Worm (Caenorhabditis elegans): ENCODE data around the gene wdr-5.3.

Gene wdr-5.3

DNA sequence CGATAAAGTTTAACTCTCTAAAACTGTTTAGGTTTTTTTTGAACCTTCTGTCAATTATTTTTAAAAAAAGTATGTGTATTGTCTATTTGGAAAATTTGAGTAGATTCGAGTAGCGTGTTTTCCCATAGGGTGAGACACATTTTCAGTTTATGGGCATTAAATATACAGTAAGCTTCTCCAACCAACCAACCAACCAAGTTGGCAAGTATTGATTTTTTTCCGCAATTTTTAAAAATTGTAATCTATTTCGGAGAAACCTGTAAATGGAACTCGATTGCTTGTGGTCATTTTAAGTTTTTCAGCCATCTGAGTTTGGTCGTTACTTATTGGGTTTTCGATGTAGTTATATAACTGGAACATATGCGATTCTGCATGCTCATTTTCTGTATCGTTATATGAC lies 8.1 kb downstream of the wdr-5.3 start, which contains the start of gene srj-21:
srj-21 (plus strand) TSS at position 301 of the 400 bp plus-strand sequence.
- TF ChIP-seq him-1 (tag; optimal IDR thresholded peaks at IDR 0.05) (no peak), attf-3 (GFP tag; conservative IDR thresholded peaks at IDR 0.05) (no peak), nhr-90 (tag; optimal IDR thresholded peaks at IDR 0.05) (no peak), aptf-3 (GFP tag; IDR thresholded peaks at IDR 0.05) (no peak), zfh-2 (GFP tag; conservative IDR thresholded peaks at IDR 0.05) (no peak), ccch-3 (GFP tag; optimal IDR thresholded peaks at IDR 0.05) (no peak), madf-8 (GFP tag; conservative IDR thresholded peaks at IDR 0.05) (no peak), ZK185.1 (tag; optimal IDR thresholded peaks at IDR 0.05; ENCODE audit: poor library complexity, severe bottlenecking) (no peak), Y56A3A.18 (GFP tag; IDR thresholded peaks at IDR 0.05) (no peak), madf-6 (GFP tag; IDR thresholded peaks at IDR 0.05) (no peak), rec-8 (tag; optimal IDR thresholded peaks at IDR 0.05) (no peak)

DNA sequence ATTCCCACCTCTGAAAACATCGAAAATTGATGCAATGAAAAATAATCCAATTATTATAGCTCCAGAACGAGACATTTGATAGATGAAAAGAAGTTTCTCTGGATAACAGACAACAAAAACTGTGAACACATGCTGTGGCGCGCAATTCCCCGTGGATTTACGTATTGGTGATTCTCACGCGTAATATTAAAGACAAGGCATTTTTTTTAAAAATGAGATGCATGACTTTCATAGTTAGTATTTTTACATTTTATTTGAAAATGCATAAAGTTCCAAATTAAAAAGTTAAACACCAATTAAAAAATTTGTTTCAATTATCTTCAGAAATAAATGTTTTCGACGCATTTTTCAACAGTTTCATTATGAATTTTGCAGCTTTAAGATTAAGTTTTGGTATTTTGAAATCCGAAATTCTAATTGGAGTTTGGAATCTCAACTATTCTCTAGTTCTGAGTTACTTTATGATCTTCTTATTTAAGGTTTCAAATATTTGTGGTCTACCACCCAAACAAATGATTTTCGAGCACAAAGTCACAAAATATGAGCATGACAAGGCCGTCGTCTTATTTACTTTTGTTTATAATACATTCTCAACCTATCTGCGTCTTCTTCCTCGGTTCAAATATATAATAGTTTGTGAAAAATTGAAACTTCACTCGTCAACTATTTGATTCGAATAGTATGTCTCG lies 10.5 kb downstream of the wdr-5.3 start, which contains the start of the genes selt-1.2 and F28H7.2:
selt-1.2 (minus strand) TSS at position 101 of the 689 bp plus-strand sequence.
F28H7.2 (plus strand) TSS at position 639 of the 689 bp plus-strand sequence.
- TF ChIP-seq hlh-12 (tag; optimal IDR thresholded peaks at IDR 0.05) (no peak), F10E7.11 (tag; optimal IDR thresholded peaks at IDR 0.05) (no peak), rec-8 (tag; optimal IDR thresholded peaks at IDR 0.05) (no peak), unc-130 (GFP tag; optimal IDR thresholded peaks at IDR 0.05) (no peak), egl-44 (GFP tag; IDR thresholded peaks at IDR 0.05) (no peak), mes-4 (tag; optimal IDR thresholded peaks at IDR 0.05) (no peak), hmg-1.2 (GFP tag; IDR thresholded peaks at IDR 0.05) (no peak), let-526 (GFP tag; IDR thresholded peaks at IDR 0.05) (no peak), ama-1 (optimal IDR thresholded peaks at IDR 0.05) (no peak), ama-1 (GFP tag; optimal IDR thresholded peaks at IDR 0.05) (no peak), repo-1 (tag; optimal IDR thresholded peaks at IDR 0.05) (no peak), ceh-100 (GFP tag; IDR thresholded peaks at IDR 0.05) (no peak)

DNA sequence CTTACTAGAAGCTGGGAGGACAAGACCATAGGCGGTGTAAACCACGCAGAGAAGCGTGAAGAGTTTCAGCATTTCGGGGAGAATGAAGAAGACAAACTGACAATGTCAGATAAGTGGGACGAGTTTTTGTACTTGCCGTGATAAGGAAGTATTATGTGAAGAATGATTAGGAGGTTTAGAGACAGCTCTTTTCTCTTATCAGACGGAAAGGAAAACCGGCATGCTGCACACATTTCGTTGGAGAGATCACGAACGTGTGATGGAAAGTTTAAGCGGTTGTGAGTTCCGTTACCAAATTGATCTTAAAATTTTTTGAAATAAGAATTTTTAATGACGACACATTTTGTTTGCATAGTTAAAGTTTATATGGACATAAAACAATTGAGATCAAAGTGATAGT lies 13.7 kb downstream of the wdr-5.3 start, which contains the start of gene F28H7.3:
F28H7.3 (minus strand) TSS at position 159 of the 400 bp plus-strand sequence.
- TF ChIP-seq sptf-2 (GFP tag; optimal IDR thresholded peaks at IDR 0.05) (no peak), nhr-80 (tag; optimal IDR thresholded peaks at IDR 0.05) (peak; percentile 90), hmg-20 (GFP tag; IDR thresholded peaks at IDR 0.05) (no peak), dpff-1 (tag; optimal IDR thresholded peaks at IDR 0.05) (no peak), K11D2.4 (GFP tag; IDR thresholded peaks at IDR 0.05) (no peak), B0019.2 (GFP tag; conservative IDR thresholded peaks at IDR 0.05) (no peak)

DNA sequence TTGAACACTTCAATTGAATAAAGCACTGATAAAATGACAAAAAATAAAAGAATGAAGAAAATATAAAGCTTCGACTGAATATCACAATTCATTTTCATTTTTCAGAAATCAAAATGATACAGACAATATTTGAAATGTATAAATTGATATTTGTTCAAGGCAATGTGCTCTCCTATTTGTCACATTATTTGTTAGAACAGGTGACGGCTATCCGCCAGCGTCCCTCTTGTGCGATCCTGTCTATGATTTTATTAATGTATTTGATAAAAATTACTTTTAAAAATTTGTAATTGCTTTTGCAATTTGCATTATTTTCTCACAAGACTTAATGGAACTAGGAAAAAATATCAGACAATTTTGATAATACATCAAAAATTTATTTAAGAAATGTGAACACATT lies 17.1 kb downstream of the wdr-5.3 start, which contains the start of gene F28H7.7:
F28H7.7 (minus strand) TSS at position 101 of the 400 bp plus-strand sequence.
- TF ChIP-seq pha-4 (tag; optimal IDR thresholded peaks at IDR 0.05) (no peak), bed-1 (GFP tag; IDR thresholded peaks at IDR 0.05) (no peak), attf-5 (GFP tag; optimal IDR thresholded peaks at IDR 0.05) (no peak), nhr-80 (tag; optimal IDR thresholded peaks at IDR 0.05) (no peak), dox-1 (GFP tag; IDR thresholded peaks at IDR 0.05) (no peak), ets-4 (GFP tag; optimal IDR thresholded peaks at IDR 0.05) (no peak), nhr-120 (GFP tag; IDR thresholded peaks at IDR 0.05) (no peak)
